Worm (Caenorhabditis elegans): ENCODE measurements around the gene nhr-101.

DNA sequence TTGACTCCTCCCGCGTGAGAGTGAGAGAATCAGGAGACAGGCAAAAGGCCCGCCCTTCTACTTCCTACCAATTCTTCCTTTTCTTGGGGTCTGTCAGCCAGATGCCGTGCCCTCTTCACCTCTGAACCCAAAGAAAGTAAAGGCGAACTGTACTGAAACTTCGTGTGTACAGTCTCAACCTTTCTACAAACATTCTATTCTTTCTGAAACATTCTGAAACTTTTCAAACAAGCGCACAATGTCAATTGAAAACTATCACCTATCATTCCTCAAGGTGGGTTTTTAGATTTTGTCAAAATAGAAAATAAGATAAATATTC lies 37.8 kb upstream of the nhr-101 start:
- no peak for TF ChIP-seq scrt-1 (GFP tag; IDR thresholded peaks at IDR 0.05)
- TF ChIP-seq hmg-4 (GFP tag; optimal IDR thresholded peaks at IDR 0.05), result no peak
- no peak for TF ChIP-seq ama-1 (optimal IDR thresholded peaks at IDR 0.05)
- TF ChIP-seq B0310.2 (tag; optimal IDR thresholded peaks at IDR 0.05), result no peak
- TF ChIP-seq tbx-37 (GFP tag; conservative IDR thresholded peaks at IDR 0.05), result no peak
- TF ChIP-seq flt-1 (GFP tag; IDR thresholded peaks at IDR 0.05), result no peak
